Worm (Caenorhabditis elegans) whole organism, L1 larva: ENCODE results near the gene mca-1.

Experiments used
- ceh-63 ChIP-seq: fragments of 200-800 bp; sonication (Bioruptor generic); optimal IDR thresholded peaks from 2 replicates; lab custom pipeline; 2018; ENCODE audit warnings: mild to moderate bottlenecking, missing genetic modification characterization, missing compliant biosample characterization
- ceh-8 ChIP-seq: fragments of 200-800 bp; sonication (Bioruptor generic); optimal IDR thresholded peaks from 2 replicates; lab custom pipeline; 2018; ENCODE audit warnings: mild to moderate bottlenecking, missing genetic modification characterization, moderate library complexity, missing compliant biosample characterization
- elt-2 ChIP-seq: sonication (generic microtip); optimal IDR thresholded peaks from 2 replicates; lab custom pipeline; 2016; ENCODE audit warnings: missing genetic modification characterization, mild to moderate bottlenecking, inconsistent platforms, missing compliant biosample characterization, missing genetic modification reagents
- fos-1 ChIP-seq: fragments of 150-350 bp; optimal IDR thresholded peaks from 2 replicates; lab custom pipeline; 2014; ENCODE audit warnings: missing biosample characterization, missing genetic modification characterization
- mep-1 ChIP-seq: fragments of 150-350 bp; optimal IDR thresholded peaks from 2 replicates; lab custom pipeline; 2014; ENCODE audit warnings: missing biosample characterization, missing genetic modification characterization
- skn-1 ChIP-seq: fragments of 150-350 bp; optimal IDR thresholded peaks from 2 replicates; lab custom pipeline; 2014; ENCODE audit warnings: missing biosample characterization, missing genetic modification characterization
- sox-4 ChIP-seq: sonication (generic microtip); optimal IDR thresholded peaks from 2 replicates; lab custom pipeline; 2016; ENCODE audit warnings: missing genetic modification characterization, missing compliant biosample characterization

ce11 chrIV:9679296-9679695, 44.5 kb upstream of the mca-1 start:
- TF ChIP-seq ceh-8 (no peak), fos-1 (no peak), skn-1 (tag; lab: Kevin White, UChicago) (no peak), ceh-63 (GFP tag; lab: Kevin White, UChicago) (no peak), elt-2 (no peak), mep-1 (tag; lab: Kevin White, UChicago) (no peak), sox-4 (tag; lab: Kevin White, UChicago) (no peak)
